Worm (Caenorhabditis elegans): Measurements from ENCODE around the gene ZK856.19.

DNA sequence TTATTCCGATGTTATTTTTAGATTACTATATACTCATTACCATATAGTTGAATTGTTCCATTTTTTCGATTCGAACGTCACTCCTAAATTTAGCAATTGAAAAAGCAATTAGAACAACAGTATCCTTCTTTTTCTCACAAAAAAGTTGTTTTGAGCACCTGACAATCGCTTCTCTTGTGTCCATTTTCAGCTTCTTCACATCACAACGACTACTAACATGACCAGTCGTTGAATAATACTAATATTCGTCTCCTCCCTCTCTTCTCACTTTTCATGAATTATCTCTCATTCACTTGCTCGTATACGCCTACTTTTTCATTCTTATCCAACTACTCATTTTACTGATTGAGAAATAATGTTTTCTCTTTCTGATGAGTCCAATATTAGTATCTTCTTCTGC is 12.0 kb upstream of the ZK856.19 start, which contains the start of gene ZK856.14:
- TF ChIP-seq ama-1 (optimal IDR thresholded peaks at IDR 0.05) (no peak), flt-1 (GFP tag; IDR thresholded peaks at IDR 0.05) (no peak), tbx-37 (GFP tag; conservative IDR thresholded peaks at IDR 0.05) (no peak), F13C5.2 (tag; optimal IDR thresholded peaks at IDR 0.05) (no peak), pes-1 (GFP tag; IDR thresholded peaks at IDR 0.05) (no peak), tra-4 (tag; optimal IDR thresholded peaks at IDR 0.05) (no peak)

All from whole organism, early embryonic.